Fruit fly (Drosophila melanogaster) whole organism, prepupa: ENCODE data around the gene ninaE.

Source experiments
- Blimp-1 ChIP-seq: fragments of 200-800 bp; sonication (Bioruptor generic); optimal IDR thresholded peaks from 3 replicates; lab custom pipeline; 2017; ENCODE audit warnings: missing biosample characterization, missing genetic modification characterization, mild to moderate bottlenecking, moderate library complexity, missing genetic modification reagents
- Sox102F ChIP-seq: fragments of 200-800 bp; sonication (Bioruptor generic); optimal IDR thresholded peaks from 2 replicates; lab custom pipeline; 2016; ENCODE audit warnings: missing biosample characterization, mild to moderate bottlenecking, missing genetic modification characterization

DNA sequence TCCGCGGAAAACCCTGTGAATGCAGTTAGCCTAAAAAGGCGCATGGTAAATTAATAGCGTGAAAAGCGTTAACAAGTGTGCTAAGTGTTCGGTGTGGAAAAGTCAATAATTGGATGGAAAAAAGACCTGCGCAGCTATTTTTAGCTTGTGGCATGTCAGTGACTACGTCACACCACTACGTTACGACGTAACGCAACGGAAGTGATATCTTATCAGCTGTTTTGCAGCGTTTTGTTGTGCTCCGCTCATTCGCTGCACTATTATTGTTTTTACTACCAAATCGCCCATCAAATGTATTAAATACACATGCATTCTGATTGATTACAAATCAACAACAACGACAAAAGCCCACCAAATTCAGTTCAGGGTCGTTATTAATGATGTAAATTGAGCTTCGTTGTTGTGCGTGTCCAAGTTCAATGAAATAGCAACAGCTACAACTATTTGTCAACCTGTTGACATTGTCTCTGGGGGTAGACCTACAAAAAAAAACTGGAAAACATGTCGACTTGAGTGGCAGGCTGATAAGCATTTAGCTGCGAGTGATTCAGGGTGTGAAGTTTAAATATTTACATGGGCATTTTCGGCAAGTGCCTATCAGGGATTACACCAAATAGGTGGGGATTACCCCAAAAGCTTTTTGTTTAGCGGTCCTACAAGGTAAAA lies 40.3 kb downstream of the ninaE start:
- TF ChIP-seq Blimp-1 (GFP tag; lab: Kevin White, UChicago) (no peak), Sox102F (GFP tag; lab: Kevin White, UChicago) (no peak)
